Worm (Caenorhabditis elegans) whole organism, L1 larva: ENCODE measurements around the gene spr-2.

Experiments used
- nhr-237 ChIP-seq: fragments of 150-350 bp; optimal IDR thresholded peaks from 2 replicates; lab custom pipeline; 2014; ENCODE audit warnings: missing biosample characterization, missing genetic modification characterization
- rnt-1 ChIP-seq: sonication (generic microtip); optimal IDR thresholded peaks from 2 replicates; lab custom pipeline; 2016; ENCODE audit warnings: mild to moderate bottlenecking, missing genetic modification characterization, moderate library complexity, missing compliant biosample characterization

DNA sequence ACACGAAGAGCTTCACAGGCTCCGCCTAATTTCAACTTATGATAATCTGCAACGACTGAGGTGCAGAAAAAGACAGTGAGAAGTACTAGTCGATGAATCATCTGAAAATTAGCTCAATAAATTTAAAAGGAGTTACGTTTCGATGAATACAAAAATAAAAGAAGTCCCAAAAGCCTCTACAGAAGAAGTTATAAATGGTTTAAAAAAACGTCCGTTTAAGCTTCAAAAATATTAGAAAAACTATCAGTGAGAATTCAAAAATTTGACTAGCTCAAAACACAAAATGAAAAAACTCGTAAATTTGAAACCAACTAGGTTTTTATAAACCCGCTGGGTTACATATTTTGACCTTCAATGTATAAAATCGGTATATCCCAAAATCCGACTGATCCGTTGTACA is 35.3 kb upstream of the spr-2 start, which contains the start of gene T11B7.5:
- TF ChIP-seq nhr-237 (tag; lab: Kevin White, UChicago), result no peak
- TF ChIP-seq rnt-1, result no peak
